Worm (Caenorhabditis elegans): ENCODE measurements around the gene srh-250.

- TF ChIP-seq nhr-11 (tag; optimal IDR thresholded peaks at IDR 0.05), result no peak
- no peak for TF ChIP-seq ceh-82 (tag; optimal IDR thresholded peaks at IDR 0.05)
- TF ChIP-seq ama-1 (optimal IDR thresholded peaks at IDR 0.05), result no peak
- no peak for TF ChIP-seq aly-2 (tag; optimal IDR thresholded peaks at IDR 0.05)
- TF ChIP-seq Y55F3AM.14 (GFP tag; optimal IDR thresholded peaks at IDR 0.05), result no peak
- TF ChIP-seq ztf-1 (GFP tag; conservative IDR thresholded peaks at IDR 0.05), result no peak
- no peak for TF ChIP-seq snpc-4 (tag; optimal IDR thresholded peaks at IDR 0.05)
- no peak for TF ChIP-seq blmp-1 (tag; optimal IDR thresholded peaks at IDR 0.05; ENCODE audit: insufficient read depth)
- no peak for TF ChIP-seq nhr-129 (tag; optimal IDR thresholded peaks at IDR 0.05)
These were observed 28.3 kb downstream of the srh-250 start, which contains the start of the genes F53C3.11 and fbxb-103 for ce11 chrII:3906615-3907190.

Data from whole organism, L2 larva.